Worm (Caenorhabditis elegans) whole organism, young adult: ENCODE results near the gene C05G5.1.

Experiments used
- B0261.1 ChIP-seq: sonication (generic microtip); optimal IDR thresholded peaks from 2 replicates; lab custom pipeline; 2016; ENCODE audit warnings: mild to moderate bottlenecking, missing genetic modification characterization, moderate library complexity, missing compliant biosample characterization
- F52B5.7 ChIP-seq: sonication (generic microtip); optimal IDR thresholded peaks from 2 replicates; lab custom pipeline; 2016; ENCODE audit warnings: mild to moderate bottlenecking, missing genetic modification characterization, missing compliant biosample characterization
- K11D2.4 ChIP-seq: fragments of 200-800 bp; sonication (Bioruptor generic); IDR thresholded peaks from 2 replicates; pipeline ENCODE4 v1.3.6; 2022; ENCODE audit warnings: missing genetic modification reagents, missing genetic modification characterization, missing compliant biosample characterization
- T07F8.4 ChIP-seq: sonication (generic microtip); optimal IDR thresholded peaks from 2 replicates; lab custom pipeline; 2016; ENCODE audit warnings: mild to moderate bottlenecking, missing genetic modification characterization, moderate library complexity, missing compliant biosample characterization
- Y56A3A.18 ChIP-seq: fragments of 200-800 bp; sonication (Bioruptor generic); IDR thresholded peaks from 2 replicates; pipeline ENCODE4 v1.3.6; 2022; ENCODE audit warnings: missing genetic modification reagents, missing genetic modification characterization, missing compliant biosample characterization
- ama-1 ChIP-seq, 3 experiments: fragments of 150-350 bp in 1 of 3; sonication (generic microtip) in 2 of 3; optimal IDR thresholded peaks; 2 replicates each; lab custom pipeline; 2014 to 2018; ENCODE audit warnings: missing biosample characterization in 2 of 3, missing genetic modification characterization in 2 of 3, missing genetic modification reagents in 2 of 3
- athp-1 ChIP-seq: sonication (generic microtip); optimal IDR thresholded peaks from 2 replicates; lab custom pipeline; 2017; ENCODE audit warnings: mild to moderate bottlenecking, missing genetic modification characterization, missing compliant biosample characterization
- ceh-79 ChIP-seq: sonication (generic microtip); optimal IDR thresholded peaks from 2 replicates; lab custom pipeline; 2017; ENCODE audit warnings: mild to moderate bottlenecking, missing genetic modification characterization, missing compliant biosample characterization
- chd-7 ChIP-seq: sonication (generic microtip); optimal IDR thresholded peaks from 2 replicates; lab custom pipeline; 2016; ENCODE audit warnings: mild to moderate bottlenecking, missing genetic modification characterization, moderate library complexity, missing compliant biosample characterization
- efl-1 ChIP-seq: fragments of 150-350 bp; optimal IDR thresholded peaks from 2 replicates; lab custom pipeline; 2014; ENCODE audit warnings: missing biosample characterization, missing genetic modification reagents, missing genetic modification characterization
- egrh-3 ChIP-seq: fragments of 200-800 bp; sonication (Bioruptor generic); IDR thresholded peaks from 2 replicates; pipeline ENCODE4 v1.3.6; 2022; ENCODE audit warnings: missing genetic modification reagents, missing genetic modification characterization, missing compliant biosample characterization
- ets-4 ChIP-seq: fragments of 200-800 bp; sonication (Bioruptor generic); optimal IDR thresholded peaks from 2 replicates; lab custom pipeline; 2018; ENCODE audit warnings: mild to moderate bottlenecking, missing genetic modification characterization, missing compliant biosample characterization
- gei-17 ChIP-seq: fragments of 200-800 bp; sonication (Bioruptor generic); optimal IDR thresholded peaks from 2 replicates; lab custom pipeline; 2018; ENCODE audit warnings: mild to moderate bottlenecking, missing genetic modification characterization, missing compliant biosample characterization
- hlh-12 ChIP-seq: sonication (generic microtip); optimal IDR thresholded peaks from 2 replicates; lab custom pipeline; 2016; ENCODE audit warnings: missing genetic modification characterization, missing compliant biosample characterization
- hmg-1.2 ChIP-seq: fragments of 200-800 bp; sonication (Bioruptor generic); IDR thresholded peaks from 2 replicates; pipeline ENCODE4 v1.3.6; 2022; ENCODE audit warnings: missing genetic modification reagents, missing genetic modification characterization, missing compliant biosample characterization
- hmg-20 ChIP-seq: fragments of 200-800 bp; sonication (Bioruptor generic); IDR thresholded peaks from 2 replicates; pipeline ENCODE4 v1.3.6; 2022; ENCODE audit warnings: missing genetic modification reagents, missing genetic modification characterization, missing compliant biosample characterization
- let-607 ChIP-seq, 2 experiments: fragments of 200-800 bp in 1 of 2; sonication (Bioruptor generic) in 1 of 2; sonication (generic microtip) in 1 of 2; optimal IDR thresholded peaks; 2 replicates each; lab custom pipeline; 2016 to 2018; ENCODE audit warnings: mild to moderate bottlenecking in 2 of 2, missing compliant biosample characterization in 2 of 2, missing genetic modification characterization in 2 of 2, moderate library complexity in 2 of 2, missing genotype in 1 of 2
- lin-26 ChIP-seq: fragments of 200-800 bp; sonication (Bioruptor generic); IDR thresholded peaks from 2 replicates; pipeline ENCODE4 v1.3.6; 2022; ENCODE audit warnings: missing genetic modification reagents, missing genetic modification characterization, missing compliant biosample characterization
- mcd-1 ChIP-seq: fragments of 200-800 bp; sonication (Bioruptor generic); IDR thresholded peaks from 2 replicates; pipeline ENCODE4 v1.3.6; 2022; ENCODE audit warnings: missing genetic modification reagents, missing genetic modification characterization, missing compliant biosample characterization
- nhr-120 ChIP-seq: fragments of 200-800 bp; sonication (Bioruptor generic); IDR thresholded peaks from 2 replicates; pipeline ENCODE4 v1.3.6; 2022; ENCODE audit warnings: missing genetic modification characterization, missing compliant biosample characterization
- repo-1 ChIP-seq: sonication (generic microtip); optimal IDR thresholded peaks from 2 replicates; lab custom pipeline; 2017; ENCODE audit warnings: mild to moderate bottlenecking, missing genetic modification characterization, missing compliant biosample characterization
- snpc-1.1 ChIP-seq: sonication (generic microtip); optimal IDR thresholded peaks from 2 replicates; lab custom pipeline; 2017; ENCODE audit warnings: missing genetic modification characterization, mild to moderate bottlenecking, missing compliant biosample characterization, antibody characterized with exemption, moderate library complexity, missing genotype, missing genetic modification reagents; ENCODE audit not compliant: insufficient read depth
- snpc-4 ChIP-seq, 5 experiments: fragments of 150-350 bp in 1 of 5; sonication (generic microtip) in 4 of 5; optimal IDR thresholded peaks; 2 replicates each; lab custom pipeline; 2014 to 2018; ENCODE audit warnings: missing genetic modification characterization in 5 of 5, missing biosample characterization in 3 of 5, antibody characterized with exemption in 2 of 5, mild to moderate bottlenecking in 2 of 5, missing compliant biosample characterization in 2 of 5, missing genotype in 2 of 5, moderate library complexity in 2 of 5, missing genetic modification reagents in 1 of 5
- tbp1 ChIP-seq: fragments of 200-800 bp; sonication (Bioruptor generic); optimal IDR thresholded peaks from 2 replicates; lab custom pipeline; 2018; ENCODE audit warnings: mild to moderate bottlenecking, missing genetic modification characterization, missing compliant biosample characterization
- tbx-9 ChIP-seq: sonication (generic microtip); optimal IDR thresholded peaks from 2 replicates; lab custom pipeline; 2016; ENCODE audit warnings: borderline replicate concordance, missing genetic modification characterization, inconsistent platforms, missing compliant biosample characterization
- zfh-2 ChIP-seq: fragments of 200-800 bp; sonication (Bioruptor generic); conservative IDR thresholded peaks from 2 replicates; pipeline ENCODE4 v1.3.6; 2022; ENCODE audit warnings: missing genetic modification reagents, missing genetic modification characterization, missing compliant biosample characterization
- zim-3 ChIP-seq: sonication (generic microtip); optimal IDR thresholded peaks from 2 replicates; lab custom pipeline; 2017; ENCODE audit warnings: mild to moderate bottlenecking, missing genetic modification characterization, moderate library complexity, missing compliant biosample characterization
- ztf-25 ChIP-seq: fragments of 200-800 bp; sonication (Bioruptor generic); IDR thresholded peaks from 2 replicates; pipeline ENCODE4 v1.3.6; 2022; ENCODE audit warnings: missing genetic modification reagents, missing genetic modification characterization, missing compliant biosample characterization

Gene C05G5.1

DNA sequence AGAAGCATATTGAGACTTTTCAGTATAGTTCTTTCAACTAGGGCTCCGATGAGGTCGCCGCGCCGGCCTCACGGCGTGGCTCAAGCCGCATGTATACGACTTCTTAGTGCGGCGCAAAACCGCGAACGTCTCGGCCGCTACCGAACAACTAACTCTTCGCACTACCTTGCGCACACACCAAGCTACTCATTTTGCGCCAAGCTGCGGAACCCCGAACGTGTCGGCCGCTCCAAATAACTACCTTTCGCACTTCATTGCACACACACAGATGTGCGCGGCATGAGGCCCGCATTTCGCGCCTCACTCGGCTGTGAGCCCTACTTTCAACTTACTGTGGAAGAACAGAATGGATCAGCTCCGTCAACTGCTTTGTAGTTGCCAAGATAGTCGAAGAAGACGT, 27.9 kb upstream of the C05G5.1 start:
- TF ChIP-seq snpc-1.1 (tag; lab: Kevin White, UChicago) (peak; percentile 59), snpc-4 (GFP tag; optimal IDR thresholded peaks at IDR 0.05; lab: Kevin White, UChicago) (no peak), snpc-4 (tag; optimal IDR thresholded peaks at IDR 0.05; lab: Kevin White, UChicago) (peak in 2 of 4 experiments; percentile 76 to 88), zfh-2 (GFP tag; lab: Robert Waterston, UW) (peak; percentile 66), Y56A3A.18 (GFP tag; lab: Robert Waterston, UW) (no peak)

DNA sequence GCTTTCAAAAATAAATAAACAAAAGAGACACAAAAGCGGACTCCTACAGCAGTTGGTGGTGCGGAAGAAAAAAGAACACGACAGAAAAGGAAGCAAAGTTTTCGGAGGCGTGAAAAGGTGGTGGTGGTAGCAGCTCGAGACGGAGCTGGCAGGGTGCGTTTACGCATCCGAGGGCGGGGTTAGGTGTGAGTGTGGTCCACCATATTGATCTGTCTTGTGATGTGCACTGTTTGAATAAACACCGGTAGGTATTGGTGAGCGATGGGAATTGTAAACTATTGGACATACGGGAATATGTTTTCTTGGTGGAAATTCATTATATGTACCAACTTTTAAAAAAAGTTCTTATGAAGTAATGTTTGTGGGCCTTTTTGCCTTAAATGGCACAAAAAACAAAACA, 21.1 kb upstream of the C05G5.1 start, which contains the start of gene C05G5.5:
C05G5.5 (minus strand) TSS at position 101 of the 400 bp plus-strand sequence.
- TF ChIP-seq gei-17 (GFP tag; lab: Kevin White, UChicago) = no peak
- TF ChIP-seq hmg-20 = no peak
- no peak for TF ChIP-seq zim-3
- TF ChIP-seq tbx-9 (tag; lab: Kevin White, UChicago) = no peak
- TF ChIP-seq ama-1 (optimal IDR thresholded peaks at IDR 0.05; lab: Kevin White, UChicago) = no peak
- TF ChIP-seq ama-1 (GFP tag; optimal IDR thresholded peaks at IDR 0.05; lab: Kevin White, UChicago) = no peak

DNA sequence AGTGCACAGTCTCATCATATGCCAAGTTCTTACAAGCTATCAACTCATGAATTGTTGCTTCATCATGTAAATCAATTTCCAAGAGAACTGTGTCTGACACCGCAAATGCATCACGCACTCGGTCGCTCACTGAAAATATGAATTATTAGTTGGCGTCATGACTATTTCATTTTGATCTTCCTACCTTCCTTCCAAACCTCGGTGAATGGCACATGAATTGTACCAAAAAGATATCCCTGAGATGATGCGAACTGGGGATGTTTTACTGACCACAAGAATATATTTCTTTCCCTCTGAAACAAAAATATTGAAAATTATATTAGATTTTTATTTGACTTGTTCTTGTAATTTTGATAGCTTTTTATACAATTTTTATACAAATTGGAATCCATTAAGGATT, 20.2 kb upstream of the C05G5.1 start:
- TF ChIP-seq K11D2.4 (no peak), B0261.1 (tag; lab: Kevin White, UChicago) (no peak)
- TF ChIP-seq, all 124 proteins: peak for 0

DNA sequence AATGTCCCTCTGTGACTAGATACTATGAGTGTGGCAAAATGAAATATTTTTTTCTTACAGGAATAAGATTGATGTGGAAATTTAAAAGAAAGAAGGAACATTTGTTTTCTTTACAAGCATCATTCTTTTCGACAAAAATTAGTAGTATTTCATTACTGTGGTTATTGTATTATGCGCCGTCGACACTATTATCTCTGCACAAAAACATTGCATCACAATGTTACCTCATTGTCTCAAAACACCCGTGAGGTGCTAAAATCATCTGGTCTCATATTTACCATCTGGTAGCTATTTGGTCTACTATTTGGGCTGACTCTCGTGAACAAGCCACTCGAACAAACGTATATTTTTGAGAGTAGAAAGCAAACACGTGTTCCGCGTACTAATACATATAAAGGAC, 19.6 kb upstream of the C05G5.1 start:
- TF ChIP-seq mcd-1 (no peak), T07F8.4 (tag; lab: Kevin White, UChicago) (no peak), let-607 (tag; optimal IDR thresholded peaks at IDR 0.05; lab: Kevin White, UChicago) (no peak), ztf-25 (GFP tag; lab: Robert Waterston, UW) (no peak)

DNA sequence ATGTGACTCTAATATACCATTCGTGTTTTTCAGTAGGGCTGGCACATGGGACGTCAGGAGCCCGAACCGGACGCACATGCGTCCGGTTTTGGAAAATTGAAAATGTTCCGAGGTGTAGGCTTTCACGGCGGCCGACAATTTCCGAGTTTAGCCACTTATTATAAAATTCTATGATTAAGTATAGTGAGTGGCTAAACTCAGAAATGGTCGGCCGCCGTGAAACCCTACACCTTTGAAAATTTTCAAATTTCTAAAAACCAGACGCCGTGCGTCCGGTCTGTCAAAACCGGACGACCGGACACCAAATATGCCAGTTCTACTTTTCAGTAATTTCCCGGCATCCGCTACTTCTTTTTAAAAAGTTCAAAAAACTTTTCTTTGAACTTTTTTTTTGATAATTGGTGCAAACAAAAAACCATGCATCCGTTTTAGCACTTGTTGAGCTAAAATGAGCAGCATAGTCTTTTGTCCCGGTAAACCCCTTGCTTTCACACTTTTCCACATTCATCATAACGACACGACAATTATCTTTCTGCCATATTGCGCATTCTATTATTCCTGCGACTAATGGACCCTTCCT, 17.8 kb upstream of the C05G5.1 start:
- TF ChIP-seq snpc-4 (GFP tag; optimal IDR thresholded peaks at IDR 0.05; lab: Kevin White, UChicago) = no peak
- TF ChIP-seq snpc-4 (tag; optimal IDR thresholded peaks at IDR 0.05; lab: Kevin White, UChicago) = peak in 3 of 4 experiments; percentile 36 to 88 (median 86)
- no peak for TF ChIP-seq nhr-120 (GFP tag; lab: Robert Waterston, UW)
- no peak for TF ChIP-seq repo-1 (tag; lab: Kevin White, UChicago)
- TF ChIP-seq hmg-1.2 (GFP tag; lab: Robert Waterston, UW) = peak; percentile 33
- TF ChIP-seq snpc-1.1 (tag; lab: Kevin White, UChicago) = peak; percentile 1
- no peak for TF ChIP-seq tbp1

DNA sequence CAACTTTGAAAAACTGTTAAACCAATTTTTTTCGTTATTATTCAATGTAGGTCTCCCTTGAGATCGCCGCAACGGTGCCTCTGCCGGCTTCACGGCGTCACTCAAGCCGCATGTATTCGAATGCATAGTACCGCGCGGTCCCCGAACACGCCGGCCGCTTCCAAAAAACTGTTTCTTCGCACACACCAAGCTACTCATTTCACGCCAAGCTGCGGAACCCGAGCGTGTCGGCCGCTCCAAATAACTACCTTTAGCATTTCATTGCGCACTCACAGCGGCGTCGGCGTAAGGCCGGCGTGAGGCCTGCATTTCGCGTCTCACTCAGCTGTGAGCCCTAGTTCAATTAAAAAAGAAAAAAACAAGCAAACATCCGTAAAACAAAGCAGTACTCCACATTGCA, 16.7 kb upstream of the C05G5.1 start:
- TF ChIP-seq snpc-4 (GFP tag; optimal IDR thresholded peaks at IDR 0.05; lab: Kevin White, UChicago) = no peak
- peak in 2 of 4 experiments; percentile 8 to 17 for TF ChIP-seq snpc-4 (tag; optimal IDR thresholded peaks at IDR 0.05; lab: Kevin White, UChicago)
- peak; percentile 73 for TF ChIP-seq zfh-2 (GFP tag; lab: Robert Waterston, UW)
- no peak for TF ChIP-seq lin-26 (GFP tag; lab: Robert Waterston, UW)
- TF ChIP-seq F52B5.7 (tag; lab: Kevin White, UChicago) = peak; percentile 19
- TF ChIP-seq egrh-3 (GFP tag; lab: Robert Waterston, UW) = no peak; the same call in 1 of the 2 replicates
- TF ChIP-seq Y56A3A.18 (GFP tag; lab: Robert Waterston, UW) = no peak
- no peak for TF ChIP-seq chd-7
- no peak for TF ChIP-seq ets-4 (GFP tag; lab: Kevin White, UChicago)
- 0 out of 2 replicates have a peak, but pooled peaks have one; percentile 8 for TF ChIP-seq mcd-1
- TF ChIP-seq efl-1 (GFP tag; lab: Kevin White, UChicago) = no peak
- no peak for TF ChIP-seq ceh-79
- no peak for TF ChIP-seq athp-1
- no peak for TF ChIP-seq hlh-12 (tag; lab: Kevin White, UChicago)
